Worm (Caenorhabditis elegans) whole organism, mixed stage, embryonic: ENCODE results near the gene egl-6.

ENCODE experiments used
- ceh-43 ChIP-seq: fragments of 200-800 bp; sonication (Bioruptor generic); optimal IDR thresholded peaks from 2 replicates; lab custom pipeline; 2018; ENCODE audit warnings: mild to moderate bottlenecking, missing genetic modification characterization, moderate library complexity, missing compliant biosample characterization
- ceh-83 ChIP-seq: fragments of 200-800 bp; sonication (Bioruptor generic); optimal IDR thresholded peaks from 2 replicates; lab custom pipeline; 2018; ENCODE audit warnings: mild to moderate bottlenecking, missing genetic modification characterization, missing compliant biosample characterization
- elt-3 ChIP-seq: fragments of 150-350 bp; optimal IDR thresholded peaks from 2 replicates; lab custom pipeline; 2014; ENCODE audit warnings: missing biosample characterization, missing genetic modification characterization
- nhr-237 ChIP-seq: fragments of 150-350 bp; optimal IDR thresholded peaks from 2 replicates; lab custom pipeline; 2014; ENCODE audit warnings: missing biosample characterization, missing genetic modification characterization
- pha-4 ChIP-seq: fragments of 150-350 bp; optimal IDR thresholded peaks from 2 replicates; lab custom pipeline; 2018; ENCODE audit warnings: missing biosample characterization, missing genetic modification reagents, missing genetic modification characterization
- unc-62 ChIP-seq: fragments of 150-350 bp; optimal IDR thresholded peaks from 2 replicates; lab custom pipeline; 2014; ENCODE audit warnings: missing biosample characterization, missing genetic modification reagents, missing genetic modification characterization

- TF ChIP-seq elt-3 (no peak), nhr-237 (tag; lab: Kevin White, UChicago) (no peak), unc-62 (GFP tag; lab: Kevin White, UChicago) (no peak), ceh-43 (GFP tag; lab: Kevin White, UChicago) (no peak), ceh-83 (GFP tag; lab: Kevin White, UChicago) (no peak), pha-4 (tag; lab: Kevin White, UChicago) (no peak)
Observed at ce11 chrX:5885565-5885964, 45.4 kb upstream of the egl-6 start, which contains the start of gene flp-7.
